Fruit fly (Drosophila melanogaster): Measurements from ENCODE around the gene hng3.

The hng3 gene

DNA sequence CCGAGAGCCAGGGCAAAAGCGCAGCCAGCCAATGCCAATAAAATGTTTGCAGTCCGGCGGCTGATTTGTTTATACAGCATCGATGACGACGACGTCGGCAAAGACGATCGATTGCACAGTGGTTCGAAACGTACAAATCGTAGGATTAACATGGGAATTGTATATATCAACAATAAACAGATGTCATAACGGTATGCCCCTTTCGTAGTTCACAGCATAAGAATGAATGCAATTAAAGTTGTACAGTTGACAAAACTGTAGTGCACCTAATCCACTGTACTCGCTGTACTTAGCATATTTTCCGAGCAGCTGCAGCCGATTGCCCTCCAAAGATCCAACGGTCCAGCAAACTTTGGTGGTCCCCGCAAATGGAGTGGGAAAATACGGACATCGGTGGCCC lies 16.1 kb upstream of the hng3 start (continued):
- peak; percentile 1 for TF ChIP-seq sd (tag; optimal IDR thresholded peaks at IDR 0.05)
- TF ChIP-seq pfk (GFP tag; optimal IDR thresholded peaks at IDR 0.05), result no peak
- peak; percentile 27 for TF ChIP-seq scrt (GFP tag; optimal IDR thresholded peaks at IDR 0.05)
- TF ChIP-seq CG18619 (GFP tag; optimal IDR thresholded peaks at IDR 0.05), result peak; percentile 53
- peak; percentile 40 for TF ChIP-seq CG12942 (GFP tag; optimal IDR thresholded peaks at IDR 0.05)
- no peak for TF ChIP-seq CG17912 (GFP tag; optimal IDR thresholded peaks at IDR 0.05)
- peak; percentile 53; the same call in 1 of the 2 replicates for TF ChIP-seq sob (GFP tag; IDR thresholded peaks at IDR 0.05)
- peak; percentile 66 for TF ChIP-seq HHEX (GFP tag; optimal IDR thresholded peaks at IDR 0.05)
- TF ChIP-seq Hmr (GFP tag; optimal IDR thresholded peaks at IDR 0.05), result peak; percentile 33
- peak; percentile 64 for TF ChIP-seq Ssrp (tag; optimal IDR thresholded peaks at IDR 0.05)
- peak; percentile 40 for TF ChIP-seq Chrac-16 (GFP tag; optimal IDR thresholded peaks at IDR 0.05)
- no peak for TF ChIP-seq CG30020 (tag; optimal IDR thresholded peaks at IDR 0.05)
- TF ChIP-seq Jarid2 (GFP tag; optimal IDR thresholded peaks at IDR 0.05), result peak; percentile 2
- TF ChIP-seq CG7271 (tag; optimal IDR thresholded peaks at IDR 0.05), result no peak
- TF ChIP-seq gem (tag; optimal IDR thresholded peaks at IDR 0.05), result peak; percentile 82
- 0 out of 2 replicates have a peak, but pooled peaks have one; percentile 29 for TF ChIP-seq dati (GFP tag; IDR thresholded peaks at IDR 0.05)
- peak; percentile 35 for TF ChIP-seq CG12769 (tag; optimal IDR thresholded peaks at IDR 0.05)
- TF ChIP-seq CG10979 (tag; optimal IDR thresholded peaks at IDR 0.05), result peak; percentile 75
- TF ChIP-seq CG1647 (GFP tag; optimal IDR thresholded peaks at IDR 0.05), result peak; percentile 15
- TF ChIP-seq crc (GFP tag; optimal IDR thresholded peaks at IDR 0.05), result peak; percentile 8
- no peak for TF ChIP-seq Myb (GFP tag; optimal IDR thresholded peaks at IDR 0.05)
- no peak for TF ChIP-seq Trl (optimal IDR thresholded peaks at IDR 0.05)
- TF ChIP-seq Trl (GFP tag; optimal IDR thresholded peaks at IDR 0.05), result peak; percentile 56
- peak; percentile 28 for TF ChIP-seq tin (GFP tag; optimal IDR thresholded peaks at IDR 0.05)
- peak; percentile 79 for TF ChIP-seq phol (tag; optimal IDR thresholded peaks at IDR 0.05)
- TF ChIP-seq Ada2b (GFP tag; IDR thresholded peaks at IDR 0.05), result peak; percentile 54
- TF ChIP-seq vnd (GFP tag; IDR thresholded peaks at IDR 0.05; ENCODE audit: partially characterized antibody), result no peak
- no peak for TF ChIP-seq Atf6 (GFP tag; IDR thresholded peaks at IDR 0.05)
- no peak for TF ChIP-seq hth (optimal IDR thresholded peaks at IDR 0.05)
- TF ChIP-seq tx (GFP tag; optimal IDR thresholded peaks at IDR 0.05), result peak; percentile 28
- no peak for TF ChIP-seq bowl (GFP tag; IDR thresholded peaks at IDR 0.05)
- TF ChIP-seq Nf-YC (tag; optimal IDR thresholded peaks at IDR 0.05), result no peak
- peak in 1 of 2 experiments; percentile 14 for TF ChIP-seq crp (GFP tag; optimal IDR thresholded peaks at IDR 0.05)
- peak; percentile 52 for TF ChIP-seq CG9609 (GFP tag; optimal IDR thresholded peaks at IDR 0.05)
- no peak for TF ChIP-seq sr (GFP tag; IDR thresholded peaks at IDR 0.05)
- no peak for TF ChIP-seq zf30C (GFP tag; optimal IDR thresholded peaks at IDR 0.05)
- peak; percentile 64 for TF ChIP-seq nau (GFP tag; optimal IDR thresholded peaks at IDR 0.05)
- TF ChIP-seq ase (GFP tag; IDR thresholded peaks at IDR 0.05), result peak; percentile 77
- no peak for TF ChIP-seq Usf (GFP tag; optimal IDR thresholded peaks at IDR 0.05)
- TF ChIP-seq salm (tag; optimal IDR thresholded peaks at IDR 0.05), result peak; percentile 8
- TF ChIP-seq CG7987 (GFP tag; optimal IDR thresholded peaks at IDR 0.05), result no peak
- TF ChIP-seq mam (GFP tag; optimal IDR thresholded peaks at IDR 0.05), result no peak
- TF ChIP-seq gfzf (GFP tag; optimal IDR thresholded peaks at IDR 0.05), result no peak
- no peak for TF ChIP-seq gcm2 (GFP tag; optimal IDR thresholded peaks at IDR 0.05)
- peak; percentile 34 for TF ChIP-seq CG14710 (tag; optimal IDR thresholded peaks at IDR 0.05)
- TF ChIP-seq seq (GFP tag; IDR thresholded peaks at IDR 0.05), result peak; percentile 47; the same call in 1 of the 2 replicates
- peak; percentile 64 for TF ChIP-seq Xbp1 (GFP tag; optimal IDR thresholded peaks at IDR 0.05)
- TF ChIP-seq CG2199 (GFP tag; IDR thresholded peaks at IDR 0.05), result 0 out of 3 replicates have a peak, but pooled peaks have one; percentile 55
- peak; percentile 67 for TF ChIP-seq lbe (GFP tag; optimal IDR thresholded peaks at IDR 0.05)
- TF ChIP-seq CG1603 (tag; optimal IDR thresholded peaks at IDR 0.05), result peak; percentile 92
- no peak for TF ChIP-seq CG6175 (GFP tag; IDR thresholded peaks at IDR 0.05)

Data from whole organism, embryonic.